Worm (Caenorhabditis elegans) whole organism, L4/young adult: ENCODE data around the gene nbs-1.

Source experiments
- W03F9.2 ChIP-seq: fragments of 150-350 bp; optimal IDR thresholded peaks from 2 replicates; lab custom pipeline; 2014; ENCODE audit warnings: missing biosample characterization, missing genetic modification characterization
- dao-5 ChIP-seq: sonication (generic microtip); optimal IDR thresholded peaks from 2 replicates; lab custom pipeline; 2016; ENCODE audit warnings: missing genotype, missing genetic modification characterization, moderate library complexity, missing compliant biosample characterization
- him-1 ChIP-seq: sonication (generic microtip); optimal IDR thresholded peaks from 2 replicates; lab custom pipeline; 2016; ENCODE audit warnings: missing genotype, missing genetic modification reagents, missing genetic modification characterization, missing compliant biosample characterization

The nbs-1 gene

DNA sequence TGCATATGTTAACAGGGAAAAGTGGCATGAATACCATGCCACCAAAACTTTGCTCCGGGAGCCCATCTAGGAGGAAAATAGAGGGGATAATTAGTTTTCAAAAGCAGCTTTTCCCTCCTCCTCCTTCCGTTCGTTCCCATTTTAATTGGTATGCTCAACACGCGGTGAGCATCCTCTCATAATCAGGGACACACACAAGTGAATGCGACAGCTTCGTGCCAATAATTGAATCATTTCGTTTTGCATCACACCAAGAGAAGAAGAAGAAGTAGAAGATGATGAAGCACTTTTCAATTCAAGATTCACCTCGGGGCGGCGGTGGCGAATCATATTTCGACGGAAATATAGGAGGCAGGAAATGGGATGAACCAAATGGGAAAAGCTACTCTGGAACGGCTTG is 8.1 kb downstream of the nbs-1 start:
- no peak for TF ChIP-seq dao-5
- no peak for TF ChIP-seq him-1
- TF ChIP-seq W03F9.2 (tag; lab: Kevin White, UChicago), result no peak

DNA sequence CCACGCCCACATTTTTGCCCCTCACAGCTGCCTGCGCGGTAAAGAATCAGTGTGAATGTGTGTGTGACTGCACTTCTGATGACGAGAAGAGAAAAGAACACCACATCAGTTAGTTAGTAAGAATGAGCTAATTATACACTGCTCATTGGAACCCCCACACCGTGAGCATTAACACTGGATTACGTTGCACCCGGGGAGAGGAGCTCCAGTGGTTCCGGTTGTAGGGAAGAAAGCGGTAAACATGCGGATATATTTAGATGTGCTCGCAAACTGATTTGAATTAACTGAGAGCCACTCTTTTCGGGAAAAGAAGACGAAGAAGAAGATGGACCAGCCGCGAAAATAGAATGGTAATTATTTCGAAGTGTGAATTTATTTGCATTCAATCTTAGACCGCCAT is 9.5 kb downstream of the nbs-1 start:
- no peak for TF ChIP-seq W03F9.2 (tag; lab: Kevin White, UChicago)
- TF ChIP-seq dao-5, result no peak
- no peak for TF ChIP-seq him-1

ce11 chrII:11076550-11076949 is 19.7 kb downstream of the nbs-1 start:
- TF ChIP-seq W03F9.2 (tag; lab: Kevin White, UChicago) (no peak), him-1 (no peak), dao-5 (no peak)

ce11 chrII:11072565-11072964 is 23.7 kb downstream of the nbs-1 start:
- no peak for TF ChIP-seq dao-5
- no peak for TF ChIP-seq him-1
- TF ChIP-seq W03F9.2 (tag; lab: Kevin White, UChicago), result no peak

ce11 chrII:11064191-11064695 is 32.0 kb downstream of the nbs-1 start:
- no peak for TF ChIP-seq him-1
- no peak for TF ChIP-seq W03F9.2 (tag; lab: Kevin White, UChicago)
- TF ChIP-seq dao-5, result no peak

ce11 chrII:11057256-11057655 is 39.0 kb downstream of the nbs-1 start:
- TF ChIP-seq dao-5 (no peak), him-1 (no peak)

ce11 chrII:11055223-11055622 is 41.1 kb downstream of the nbs-1 start, which contains the start of gene F45E10.2:
Gene F45E10.2, minus strand, starts transcription at chrII:11055323.
- TF ChIP-seq him-1, result no peak
- no peak for TF ChIP-seq W03F9.2 (tag; lab: Kevin White, UChicago)
- TF ChIP-seq dao-5, result no peak

ce11 chrII:11052526-11052925 is 43.8 kb downstream of the nbs-1 start:
- no peak for TF ChIP-seq dao-5
- no peak for TF ChIP-seq him-1
- no peak for TF ChIP-seq W03F9.2 (tag; lab: Kevin White, UChicago)

ce11 chrII:11050678-11051077 is 45.6 kb downstream of the nbs-1 start:
- TF ChIP-seq W03F9.2 (tag; lab: Kevin White, UChicago), result peak; percentile 55
- TF ChIP-seq him-1, result no peak
- no peak for TF ChIP-seq dao-5

DNA sequence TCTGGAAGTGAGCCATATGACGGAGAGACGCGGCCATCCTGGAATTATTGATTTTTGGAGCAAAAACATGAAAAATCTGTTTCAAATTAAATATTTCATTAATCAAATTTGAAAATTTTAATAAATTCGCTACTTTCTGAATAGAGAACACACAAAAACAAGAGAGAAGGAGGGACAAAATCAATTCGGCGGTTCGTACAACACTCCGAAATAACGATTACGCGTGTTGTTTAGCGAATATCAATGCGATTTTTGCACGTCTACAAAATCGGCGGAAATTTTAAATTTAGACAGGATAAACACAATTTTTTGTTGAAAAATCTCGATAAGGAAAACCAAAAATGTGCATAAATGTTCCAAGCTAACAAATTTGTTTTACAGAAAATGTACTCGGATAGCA is 46.4 kb downstream of the nbs-1 start, which contains the start of the genes sdhd-1 and ilkp-1:
sdhd-1 (minus strand) TSS at position 38 of the 400 bp plus-strand sequence.
ilkp-1 (plus strand) TSS at position 380 of the 400 bp plus-strand sequence.
- TF ChIP-seq him-1, result no peak
- no peak for TF ChIP-seq dao-5
- no peak for TF ChIP-seq W03F9.2 (tag; lab: Kevin White, UChicago)

DNA sequence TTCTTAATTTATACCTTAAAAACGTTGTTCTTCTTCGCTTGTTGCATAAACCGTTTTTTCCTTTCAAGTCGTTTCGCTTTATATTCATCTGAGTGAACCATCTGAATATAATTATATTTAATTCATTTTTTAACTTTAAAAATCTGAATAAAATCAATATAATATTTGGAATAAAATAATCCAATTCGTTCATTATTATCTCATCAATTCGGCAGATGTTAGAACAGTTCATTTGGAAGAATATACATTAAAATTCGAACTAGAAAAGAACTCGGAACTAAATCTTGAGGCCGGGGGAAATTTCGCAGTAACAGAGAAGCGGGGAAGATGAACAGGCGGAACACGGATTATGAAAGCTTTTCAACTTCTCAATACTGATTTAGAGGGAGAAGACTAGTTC is 47.3 kb downstream of the nbs-1 start, which contains the start of gene F33A8.4:
F33A8.4 (minus strand) TSS at position 101 of the 400 bp plus-strand sequence.
- no peak for TF ChIP-seq dao-5
- no peak for TF ChIP-seq him-1
- TF ChIP-seq W03F9.2 (tag; lab: Kevin White, UChicago), result no peak

ce11 chrII:11045872-11046271 is 50.4 kb downstream of the nbs-1 start, which contains the start of gene col-83:
Gene col-83, minus strand, starts transcription at chrII:11045972.
- TF ChIP-seq dao-5 (no peak), W03F9.2 (tag; lab: Kevin White, UChicago) (no peak), him-1 (no peak)
